Worm (Caenorhabditis elegans): Measurements from ENCODE around the gene D1005.10.

The D1005.10 gene

ce11 chrX:1454385-1454784, 31.6 kb downstream of the D1005.10 start (continued):
- TF ChIP-seq K12H6.12 (tag; optimal IDR thresholded peaks at IDR 0.05) = peak; percentile 93
- TF ChIP-seq F23B12.7 (tag; optimal IDR thresholded peaks at IDR 0.05; ENCODE audit: insufficient read depth) = peak; percentile 33
- peak; percentile 81 for TF ChIP-seq Y53G8AR.9 (GFP tag; conservative IDR thresholded peaks at IDR 0.05)
- TF ChIP-seq aptf-3 (GFP tag; IDR thresholded peaks at IDR 0.05) = no peak
- 0 out of 2 replicates have a peak, but pooled peaks have one; percentile 48 for TF ChIP-seq F37B4.10 (GFP tag; IDR thresholded peaks at IDR 0.05)
- TF ChIP-seq akir-1 (GFP tag; optimal IDR thresholded peaks at IDR 0.05) = no peak
- TF ChIP-seq cebp-1 (GFP tag; IDR thresholded peaks at IDR 0.05) = peak; percentile 100
- no peak for TF ChIP-seq cebp-1 (tag; optimal IDR thresholded peaks at IDR 0.05)
- TF ChIP-seq ceh-79 (tag; optimal IDR thresholded peaks at IDR 0.05) = no peak
- TF ChIP-seq unc-130 (GFP tag; optimal IDR thresholded peaks at IDR 0.05) = no peak
- TF ChIP-seq lin-54 (GFP tag; optimal IDR thresholded peaks at IDR 0.05) = peak; percentile 34
- peak; percentile 86 for TF ChIP-seq chd-7 (tag; optimal IDR thresholded peaks at IDR 0.05)
- 0 out of 2 replicates have a peak, but pooled peaks have one; percentile 12 for TF ChIP-seq F33H1.4 (GFP tag; IDR thresholded peaks at IDR 0.05)
- TF ChIP-seq nfyb-1 (GFP tag; IDR thresholded peaks at IDR 0.05) = peak; percentile 91
- no peak for TF ChIP-seq nhr-120 (GFP tag; IDR thresholded peaks at IDR 0.05)
- no peak for TF ChIP-seq F57A8.1 (GFP tag; optimal IDR thresholded peaks at IDR 0.05)
- peak; percentile 87 for TF ChIP-seq K11D2.4 (GFP tag; IDR thresholded peaks at IDR 0.05)
- no peak for TF ChIP-seq snpc-3.4 (tag; optimal IDR thresholded peaks at IDR 0.05)
- peak; percentile 81 for TF ChIP-seq let-526 (GFP tag; IDR thresholded peaks at IDR 0.05)
- TF ChIP-seq ceh-100 (GFP tag; IDR thresholded peaks at IDR 0.05) = no peak
- peak; percentile 77 for TF ChIP-seq mcd-1 (GFP tag; IDR thresholded peaks at IDR 0.05)
- TF ChIP-seq nfya-1 (tag; optimal IDR thresholded peaks at IDR 0.05; ENCODE audit: borderline replicate concordance, insufficient read depth) = no peak
- peak; percentile 59 for TF ChIP-seq ZK185.1 (tag; optimal IDR thresholded peaks at IDR 0.05; ENCODE audit: poor library complexity, severe bottlenecking)
- no peak for TF ChIP-seq ceh-58 (GFP tag; IDR thresholded peaks at IDR 0.05)
- TF ChIP-seq nhr-90 (tag; optimal IDR thresholded peaks at IDR 0.05) = peak; percentile 83
- TF ChIP-seq ztf-22 (GFP tag; optimal IDR thresholded peaks at IDR 0.05) = peak; percentile 72
- no peak for TF ChIP-seq F57C9.4 (tag; optimal IDR thresholded peaks at IDR 0.05)
- TF ChIP-seq fkh-3 (tag; optimal IDR thresholded peaks at IDR 0.05) = no peak
- TF ChIP-seq Y56A3A.18 (GFP tag; IDR thresholded peaks at IDR 0.05) = peak; percentile 54
- TF ChIP-seq sptf-2 (GFP tag; optimal IDR thresholded peaks at IDR 0.05) = no peak
- no peak for TF ChIP-seq T26A5.8 (tag; optimal IDR thresholded peaks at IDR 0.05)
- TF ChIP-seq F49E8.2 (tag; optimal IDR thresholded peaks at IDR 0.05; ENCODE audit: insufficient read depth) = no peak
- peak; percentile 42 for TF ChIP-seq ztf-18 (tag; optimal IDR thresholded peaks at IDR 0.05)
- peak; percentile 92 for TF ChIP-seq hmg-1.2 (GFP tag; IDR thresholded peaks at IDR 0.05)
- peak; percentile 86 for TF ChIP-seq madf-10 (tag; optimal IDR thresholded peaks at IDR 0.05)
- peak; percentile 55 for TF ChIP-seq pha-4 (tag; optimal IDR thresholded peaks at IDR 0.05)
- TF ChIP-seq Y95B8A.8 (GFP tag; IDR thresholded peaks at IDR 0.05) = peak; percentile 81; the same call in 1 of the 2 replicates
- TF ChIP-seq mel-28 (tag; optimal IDR thresholded peaks at IDR 0.05; ENCODE audit: borderline replicate concordance) = no peak
- peak; percentile 78 for TF ChIP-seq unc-62 (GFP tag; optimal IDR thresholded peaks at IDR 0.05)
- TF ChIP-seq C17E4.6 (GFP tag; IDR thresholded peaks at IDR 0.05) = no peak
- peak; percentile 42 for TF ChIP-seq F22D6.2 (tag; optimal IDR thresholded peaks at IDR 0.05)
- 0 out of 2 replicates have a peak, but pooled peaks have one; percentile 28 for TF ChIP-seq madf-6 (GFP tag; IDR thresholded peaks at IDR 0.05)
- TF ChIP-seq lsl-1 (GFP tag; optimal IDR thresholded peaks at IDR 0.05) = no peak
- TF ChIP-seq lsy-27 (tag; optimal IDR thresholded peaks at IDR 0.05; ENCODE audit: borderline replicate concordance, insufficient read depth) = no peak
- no peak for TF ChIP-seq sea-2 (GFP tag; IDR thresholded peaks at IDR 0.05)
- peak; percentile 72; the same call in 1 of the 2 replicates for TF ChIP-seq ekl-4 (GFP tag; IDR thresholded peaks at IDR 0.05)
- TF ChIP-seq somi-1 (GFP tag; optimal IDR thresholded peaks at IDR 0.05) = peak; percentile 83
- TF ChIP-seq zfh-2 (GFP tag; conservative IDR thresholded peaks at IDR 0.05) = peak; percentile 100
